Worm (Caenorhabditis elegans): Measurements from ENCODE around the gene Y41D4B.4.

Gene Y41D4B.4

ce11 chrIV:1659978-1660377, at the start of gene Y41D4B.4:
Y41D4B.4 (plus strand) TSS chrIV:1660110.
- no peak for TF ChIP-seq klf-2 (GFP tag; conservative IDR thresholded peaks at IDR 0.05)
- no peak for TF ChIP-seq ztf-29 (GFP tag; IDR thresholded peaks at IDR 0.05)
- no peak for TF ChIP-seq flt-1 (GFP tag; IDR thresholded peaks at IDR 0.05)
- TF ChIP-seq med-1 (GFP tag; optimal IDR thresholded peaks at IDR 0.05; ENCODE audit: insufficient read depth): no peak
- TF ChIP-seq T22C8.4 (GFP tag; IDR thresholded peaks at IDR 0.05): no peak
- TF ChIP-seq cog-1 (tag; optimal IDR thresholded peaks at IDR 0.05): no peak
- TF ChIP-seq tab-1 (GFP tag; IDR thresholded peaks at IDR 0.05): no peak
- TF ChIP-seq ref-1 (GFP tag; conservative IDR thresholded peaks at IDR 0.05): no peak
- TF ChIP-seq ztf-23 (GFP tag; IDR thresholded peaks at IDR 0.05): no peak

DNA sequence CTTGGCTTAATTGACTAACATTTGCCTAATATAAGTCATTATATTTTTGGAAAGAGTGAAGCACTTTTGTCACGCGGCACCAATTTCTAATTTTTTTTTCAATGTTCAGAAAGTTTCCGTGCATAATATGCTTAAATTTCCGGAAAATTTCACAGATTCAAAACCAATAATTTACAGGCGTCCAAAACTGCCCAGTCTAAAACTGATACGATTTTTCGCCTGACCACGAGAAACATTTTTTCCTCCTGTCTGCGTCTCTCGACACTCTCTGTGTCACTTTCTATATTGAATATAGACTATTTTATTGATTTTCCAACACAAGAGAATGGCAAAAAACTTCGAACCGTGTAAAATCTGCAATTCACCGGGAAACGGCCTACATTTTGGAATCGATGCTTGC, 46.3 kb upstream of the Y41D4B.4 start, which contains the start of gene nhr-122:
Gene nhr-122 (plus strand): TSS at position 301 of the 400 bp plus-strand sequence.
- no peak for TF ChIP-seq cog-1 (tag; optimal IDR thresholded peaks at IDR 0.05)
- no peak for TF ChIP-seq flt-1 (GFP tag; IDR thresholded peaks at IDR 0.05)
- no peak for TF ChIP-seq T22C8.4 (GFP tag; IDR thresholded peaks at IDR 0.05)
- no peak for TF ChIP-seq ztf-23 (GFP tag; IDR thresholded peaks at IDR 0.05)
- TF ChIP-seq klf-2 (GFP tag; conservative IDR thresholded peaks at IDR 0.05): no peak
- no peak for TF ChIP-seq med-1 (GFP tag; optimal IDR thresholded peaks at IDR 0.05; ENCODE audit: insufficient read depth)
- TF ChIP-seq tab-1 (GFP tag; IDR thresholded peaks at IDR 0.05): no peak
- TF ChIP-seq ztf-29 (GFP tag; IDR thresholded peaks at IDR 0.05): no peak
- TF ChIP-seq ref-1 (GFP tag; conservative IDR thresholded peaks at IDR 0.05): no peak

DNA sequence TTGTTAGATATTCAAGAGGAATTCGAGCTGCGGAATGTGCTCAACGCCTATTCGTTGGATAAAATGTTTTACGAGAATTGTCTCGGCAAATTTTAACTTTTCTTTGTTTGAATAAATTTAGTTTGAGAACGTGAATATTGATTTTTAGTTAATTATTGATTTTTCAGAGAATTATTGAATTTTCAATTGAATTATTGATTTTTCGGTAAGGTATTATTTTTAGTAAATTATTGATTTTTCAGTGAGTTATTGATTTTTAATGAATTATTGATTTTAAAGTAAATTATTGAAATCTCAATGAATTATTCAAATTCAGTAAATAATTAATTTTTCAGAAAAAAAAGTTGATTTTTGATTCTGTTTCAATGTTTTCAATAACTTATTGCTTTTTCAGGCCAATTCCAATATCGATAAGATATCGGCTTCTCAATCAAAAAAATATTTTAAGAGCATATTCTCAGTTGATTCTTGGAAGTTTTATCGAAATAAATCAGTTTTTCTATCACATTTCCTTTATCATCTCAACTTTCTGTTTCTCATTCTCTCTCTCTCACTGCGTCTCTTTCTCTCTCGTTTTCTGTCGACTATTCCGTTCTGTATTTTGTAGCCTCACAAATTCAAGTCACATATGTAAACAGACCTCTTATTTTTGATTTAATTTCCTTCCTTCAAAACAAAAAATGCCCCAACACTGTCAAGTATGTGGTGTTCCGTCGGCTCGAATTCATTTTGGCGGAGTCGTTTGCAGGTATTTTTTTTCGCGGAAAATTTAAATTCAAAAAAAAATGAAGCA, 40.2 kb upstream of the Y41D4B.4 start, which contains the start of gene nhr-92:
Gene nhr-92 (plus strand): TSS at position 576 of the 793 bp plus-strand sequence.
- TF ChIP-seq T22C8.4 (GFP tag; IDR thresholded peaks at IDR 0.05) (peak; percentile 81), tab-1 (GFP tag; IDR thresholded peaks at IDR 0.05) (no peak)

ce11 chrIV:1623712-1624111, 36.2 kb upstream of the Y41D4B.4 start, which contains the start of gene nhr-87:
nhr-87 (plus strand) TSS chrIV:1624029.
- TF ChIP-seq klf-2 (GFP tag; conservative IDR thresholded peaks at IDR 0.05): no peak
- no peak for TF ChIP-seq cog-1 (tag; optimal IDR thresholded peaks at IDR 0.05)
- TF ChIP-seq flt-1 (GFP tag; IDR thresholded peaks at IDR 0.05): no peak
- no peak for TF ChIP-seq ztf-23 (GFP tag; IDR thresholded peaks at IDR 0.05)
- no peak for TF ChIP-seq ztf-29 (GFP tag; IDR thresholded peaks at IDR 0.05)
- no peak for TF ChIP-seq med-1 (GFP tag; optimal IDR thresholded peaks at IDR 0.05; ENCODE audit: insufficient read depth)
- no peak for TF ChIP-seq T22C8.4 (GFP tag; IDR thresholded peaks at IDR 0.05)
- TF ChIP-seq ref-1 (GFP tag; conservative IDR thresholded peaks at IDR 0.05): no peak

DNA sequence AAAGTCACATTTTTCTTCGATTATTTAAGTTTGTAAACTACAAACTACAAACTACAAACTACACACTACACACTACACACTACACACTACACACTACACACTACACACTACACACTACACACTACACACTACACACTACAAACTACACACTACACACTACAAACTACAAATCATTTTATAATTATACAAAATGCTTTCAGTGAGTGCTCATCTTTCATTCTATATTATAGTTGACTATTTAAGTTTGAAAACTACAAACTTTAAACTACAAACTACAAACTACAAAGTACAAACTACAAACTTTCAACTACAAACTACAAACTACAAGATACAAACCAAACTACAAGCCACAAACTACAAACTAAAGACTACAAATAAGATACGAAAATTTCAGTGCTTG, 35.5 kb upstream of the Y41D4B.4 start:
- TF ChIP-seq T22C8.4 (GFP tag; IDR thresholded peaks at IDR 0.05) (no peak), ztf-29 (GFP tag; IDR thresholded peaks at IDR 0.05) (no peak), klf-2 (GFP tag; conservative IDR thresholded peaks at IDR 0.05) (no peak), flt-1 (GFP tag; IDR thresholded peaks at IDR 0.05) (no peak), ref-1 (GFP tag; conservative IDR thresholded peaks at IDR 0.05) (no peak), tab-1 (GFP tag; IDR thresholded peaks at IDR 0.05) (no peak), ztf-23 (GFP tag; IDR thresholded peaks at IDR 0.05) (no peak)

DNA sequence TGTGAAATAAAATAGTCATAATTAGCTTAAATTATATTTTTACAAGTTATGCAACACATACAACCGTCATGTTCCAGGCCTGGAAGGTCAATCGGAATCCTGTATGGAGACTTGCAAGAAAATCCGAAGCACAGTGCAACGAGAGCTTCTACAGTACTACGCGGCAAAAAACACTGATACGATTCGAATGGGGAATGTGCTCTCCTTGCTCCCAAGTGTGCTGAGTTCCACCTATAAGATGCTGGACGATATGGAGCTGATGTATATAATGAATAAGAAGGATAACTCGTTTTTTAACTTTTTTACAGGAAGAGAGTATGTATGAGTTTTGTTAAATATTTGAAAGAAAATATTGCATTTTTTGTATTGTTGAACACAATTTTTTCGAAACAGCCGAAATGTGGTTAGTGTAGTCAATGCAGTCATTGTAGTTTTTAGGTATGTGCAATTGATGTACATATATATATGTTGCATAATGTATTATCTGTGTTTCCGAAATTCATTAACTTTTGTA, 33.5 kb upstream of the Y41D4B.4 start, which contains the start of gene nhr-146:
Gene nhr-146 (plus strand): TSS at position 464 of the 514 bp plus-strand sequence.
- no peak for TF ChIP-seq tab-1 (GFP tag; IDR thresholded peaks at IDR 0.05)
- no peak for TF ChIP-seq ref-1 (GFP tag; conservative IDR thresholded peaks at IDR 0.05)
- TF ChIP-seq ztf-29 (GFP tag; IDR thresholded peaks at IDR 0.05): no peak
- no peak for TF ChIP-seq T22C8.4 (GFP tag; IDR thresholded peaks at IDR 0.05)

- TF ChIP-seq ztf-29 (GFP tag; IDR thresholded peaks at IDR 0.05) (peak; percentile 63; the same call in 1 of the 2 replicates), med-1 (GFP tag; optimal IDR thresholded peaks at IDR 0.05; ENCODE audit: insufficient read depth) (no peak), ref-1 (GFP tag; conservative IDR thresholded peaks at IDR 0.05) (no peak), T22C8.4 (GFP tag; IDR thresholded peaks at IDR 0.05) (no peak), tab-1 (GFP tag; IDR thresholded peaks at IDR 0.05) (no peak)
Measured at ce11 chrIV:1628281-1628680, 31.6 kb upstream of the Y41D4B.4 start.

DNA sequence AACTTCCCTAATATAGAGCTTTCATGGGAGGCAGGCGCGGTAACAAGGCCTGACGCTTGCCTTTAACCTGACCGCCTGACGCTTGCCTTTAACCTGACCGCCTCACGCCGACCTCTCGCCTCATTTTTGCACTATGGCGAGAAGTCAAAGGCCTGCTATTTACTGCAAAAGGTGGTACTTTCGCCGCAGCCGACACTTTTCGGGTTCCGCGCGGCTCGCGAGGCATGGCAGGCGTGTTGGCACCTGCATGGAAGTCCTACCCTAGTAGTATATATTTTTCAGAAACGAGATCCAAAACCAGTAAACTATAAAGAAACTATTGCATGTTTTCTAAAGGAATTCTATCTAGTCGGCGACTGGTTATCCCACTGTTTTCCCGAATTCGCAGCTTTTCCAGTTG, 31.2 kb upstream of the Y41D4B.4 start:
- TF ChIP-seq ztf-23 (GFP tag; IDR thresholded peaks at IDR 0.05) (no peak), flt-1 (GFP tag; IDR thresholded peaks at IDR 0.05) (no peak), cog-1 (tag; optimal IDR thresholded peaks at IDR 0.05) (no peak), ztf-29 (GFP tag; IDR thresholded peaks at IDR 0.05) (no peak), T22C8.4 (GFP tag; IDR thresholded peaks at IDR 0.05) (no peak), tab-1 (GFP tag; IDR thresholded peaks at IDR 0.05) (no peak), ref-1 (GFP tag; conservative IDR thresholded peaks at IDR 0.05) (no peak), med-1 (GFP tag; optimal IDR thresholded peaks at IDR 0.05; ENCODE audit: insufficient read depth) (no peak), klf-2 (GFP tag; conservative IDR thresholded peaks at IDR 0.05) (no peak)

DNA sequence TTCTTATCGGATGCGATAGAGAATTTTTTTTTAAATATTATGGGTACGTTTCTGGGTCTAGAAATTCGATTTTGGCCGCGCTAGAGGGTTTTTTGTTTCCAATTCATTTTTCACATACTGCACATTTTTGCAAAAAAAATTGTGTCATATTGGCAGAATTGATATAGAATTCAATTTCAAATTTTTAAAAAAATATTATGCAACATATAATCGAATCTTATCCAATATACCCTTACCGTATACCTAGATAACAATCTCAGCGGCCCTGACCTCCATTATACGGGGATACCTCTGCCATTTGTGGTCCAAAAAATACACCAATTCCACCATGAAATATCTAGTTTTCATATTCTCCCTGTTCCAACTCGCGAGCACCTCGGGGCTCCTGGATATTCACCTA, 28.3 kb upstream of the Y41D4B.4 start, which contains the start of gene cpg-24:
Gene cpg-24 (plus strand): TSS at position 301 of the 400 bp plus-strand sequence.
- TF ChIP-seq klf-2 (GFP tag; conservative IDR thresholded peaks at IDR 0.05) (no peak), med-1 (GFP tag; optimal IDR thresholded peaks at IDR 0.05; ENCODE audit: insufficient read depth) (no peak), cog-1 (tag; optimal IDR thresholded peaks at IDR 0.05) (no peak), ref-1 (GFP tag; conservative IDR thresholded peaks at IDR 0.05) (no peak), T22C8.4 (GFP tag; IDR thresholded peaks at IDR 0.05) (no peak), ztf-23 (GFP tag; IDR thresholded peaks at IDR 0.05) (no peak)

- peak; percentile 94 for TF ChIP-seq ztf-29 (GFP tag; IDR thresholded peaks at IDR 0.05)
- TF ChIP-seq ref-1 (GFP tag; conservative IDR thresholded peaks at IDR 0.05): no peak
Measured at ce11 chrIV:1632593-1632992, 27.3 kb upstream of the Y41D4B.4 start.
